Fruit fly (Drosophila melanogaster) whole organism, embryonic: ENCODE data around the gene Glys.

Source experiments
- CG10431 ChIP-seq: fragments of 200-800 bp; sonication (Bioruptor generic); optimal IDR thresholded peaks from 3 replicates; lab custom pipeline; 2018; ENCODE audit warnings: missing biosample characterization, mild to moderate bottlenecking, missing genetic modification characterization
- CG12104 ChIP-seq: fragments of 200-800 bp; sonication (Bioruptor generic); optimal IDR thresholded peaks from 3 replicates; lab custom pipeline; 2016; ENCODE audit warnings: missing biosample characterization, missing genetic modification characterization
- CG12659 ChIP-seq: fragments of 200-800 bp; sonication (Bioruptor generic); optimal IDR thresholded peaks from 3 replicates; lab custom pipeline; 2017; ENCODE audit warnings: mild to moderate bottlenecking, missing biosample characterization, missing genetic modification reagents, missing genetic modification characterization
- CG13123 ChIP-seq: fragments of 200-800 bp; sonication (Bioruptor generic); optimal IDR thresholded peaks from 2 replicates; lab custom pipeline; 2016; ENCODE audit warnings: missing biosample characterization, missing genetic modification characterization
- CG13287 ChIP-seq: fragments of 200-800 bp; sonication (Bioruptor generic); IDR thresholded peaks from 2 replicates; pipeline ENCODE4 v1.3.6; 2022; ENCODE audit warnings: missing biosample characterization, missing genetic modification characterization; ENCODE audit not compliant: partially characterized antibody
- CG14667 ChIP-seq: fragments of 200-800 bp; sonication (Bioruptor generic); IDR thresholded peaks from 2 replicates; pipeline ENCODE4 v1.3.6; 2022; ENCODE audit warnings: missing biosample characterization, missing genetic modification characterization
- CG17361 ChIP-seq: fragments of 200-800 bp; sonication (Bioruptor generic); IDR thresholded peaks from 3 replicates; pipeline ENCODE4 v1.3.6; 2022; ENCODE audit warnings: missing biosample characterization, missing genetic modification characterization
- CG17829 ChIP-seq: fragments of 200-800 bp; optimal IDR thresholded peaks from 2 replicates; lab custom pipeline; 2019; ENCODE audit warnings: missing biosample characterization, mild to moderate bottlenecking, missing genetic modification characterization, moderate library complexity
- CG1792 ChIP-seq: fragments of 200-800 bp; sonication (Bioruptor generic); optimal IDR thresholded peaks from 2 replicates; lab custom pipeline; 2016; ENCODE audit warnings: missing biosample characterization, missing genetic modification characterization
- CG18262 ChIP-seq: fragments of 200-800 bp; optimal IDR thresholded peaks from 3 replicates; lab custom pipeline; 2019; ENCODE audit warnings: missing biosample characterization, mild to moderate bottlenecking, missing genetic modification characterization, moderate library complexity
- CG32772 ChIP-seq: fragments of 200-800 bp; sonication (Bioruptor generic); IDR thresholded peaks from 2 replicates; pipeline ENCODE4 v1.3.6; 2022; ENCODE audit warnings: missing biosample characterization, missing genetic modification characterization
- CG34422 ChIP-seq: fragments of 200-800 bp; sonication (Bioruptor generic); IDR thresholded peaks from 3 replicates; pipeline ENCODE4 v1.3.6; 2022; ENCODE audit warnings: missing biosample characterization, missing genetic modification characterization
- CG3847 ChIP-seq: fragments of 200-800 bp; sonication (Bioruptor generic); IDR thresholded peaks from 2 replicates; pipeline ENCODE4 v1.3.6; 2022; ENCODE audit warnings: missing biosample characterization, missing genetic modification characterization
- CG3995 ChIP-seq: fragments of 200-800 bp; sonication (Bioruptor generic); optimal IDR thresholded peaks from 3 replicates; lab custom pipeline; 2016; ENCODE audit warnings: missing biosample characterization, missing genetic modification characterization
- CG6683 ChIP-seq: fragments of 200-800 bp; sonication (Bioruptor generic); optimal IDR thresholded peaks from 2 replicates; lab custom pipeline; 2017; ENCODE audit warnings: missing biosample characterization, mild to moderate bottlenecking, missing genetic modification characterization, missing genetic modification reagents
- CG6689 ChIP-seq: fragments of 200-800 bp; sonication (Bioruptor generic); IDR thresholded peaks from 2 replicates; pipeline ENCODE4 v1.3.6; 2022; ENCODE audit warnings: missing biosample characterization, missing genetic modification characterization
- CG7357 ChIP-seq: fragments of 200-800 bp; sonication (Bioruptor generic); IDR thresholded peaks from 3 replicates; pipeline ENCODE4 v1.3.6; 2022; ENCODE audit warnings: missing biosample characterization, missing genetic modification characterization
- CG8359 ChIP-seq: fragments of 200-800 bp; sonication (Bioruptor generic); optimal IDR thresholded peaks from 2 replicates; lab custom pipeline; 2017; ENCODE audit warnings: missing biosample characterization, mild to moderate bottlenecking, missing genetic modification characterization, borderline replicate concordance
- CG9215 ChIP-seq: fragments of 200-800 bp; sonication (Bioruptor generic); IDR thresholded peaks from 2 replicates; pipeline ENCODE4 v1.3.6; 2022; ENCODE audit warnings: missing biosample characterization, missing genetic modification characterization
- CTCF ChIP-seq: fragments of 200-800 bp; sonication (Bioruptor generic); optimal IDR thresholded peaks from 2 replicates; lab custom pipeline; 2017; ENCODE audit warnings: missing biosample characterization, mild to moderate bottlenecking, missing genetic modification characterization, moderate library complexity
- Gsc ChIP-seq: fragments of 200-800 bp; sonication (Bioruptor generic); IDR thresholded peaks from 2 replicates; pipeline ENCODE4 v1.3.6; 2022; ENCODE audit warnings: missing biosample characterization, missing genetic modification characterization
- HLH3B ChIP-seq: fragments of 200-800 bp; sonication (Bioruptor generic); IDR thresholded peaks from 2 replicates; pipeline ENCODE4 v1.3.6; 2022; ENCODE audit warnings: missing biosample characterization, missing genetic modification characterization
- Hey ChIP-seq: fragments of 200-800 bp; sonication (Bioruptor generic); optimal IDR thresholded peaks from 3 replicates; lab custom pipeline; 2018; ENCODE audit warnings: missing biosample characterization, mild to moderate bottlenecking, missing genetic modification characterization
- Rfx ChIP-seq: fragments of 200-800 bp; sonication (Bioruptor generic); IDR thresholded peaks from 2 replicates; pipeline ENCODE4 v1.3.6; 2022; ENCODE audit warnings: missing biosample characterization, missing genetic modification characterization
- Spps ChIP-seq: fragments of 200-800 bp; sonication (Bioruptor generic); optimal IDR thresholded peaks from 2 replicates; lab custom pipeline; 2018; ENCODE audit warnings: missing biosample characterization, mild to moderate bottlenecking, missing genetic modification characterization
- Sry-δ ChIP-seq: fragments of 200-800 bp; sonication (Bioruptor generic); optimal IDR thresholded peaks from 2 replicates; lab custom pipeline; 2016; ENCODE audit warnings: missing biosample characterization, missing genetic modification characterization
- ac ChIP-seq: fragments of 200-800 bp; sonication (Bioruptor generic); optimal IDR thresholded peaks from 3 replicates; lab custom pipeline; 2017; ENCODE audit warnings: missing biosample characterization, mild to moderate bottlenecking, missing genetic modification characterization
- al ChIP-seq: fragments of 200-800 bp; sonication (Bioruptor generic); IDR thresholded peaks from 2 replicates; pipeline ENCODE4 v1.3.6; 2022; ENCODE audit warnings: missing biosample characterization, missing genetic modification characterization
- ap ChIP-seq: fragments of 200-800 bp; sonication (Bioruptor generic); IDR thresholded peaks from 2 replicates; pipeline ENCODE4 v1.3.6; 2022; ENCODE audit warnings: missing biosample characterization, missing genetic modification characterization
- ash1 ChIP-seq: fragments of 200-800 bp; sonication (Bioruptor generic); optimal IDR thresholded peaks from 2 replicates; lab custom pipeline; 2018; ENCODE audit warnings: missing biosample characterization, mild to moderate bottlenecking, missing genetic modification characterization
- crc ChIP-seq: fragments of 200-800 bp; sonication (Bioruptor generic); optimal IDR thresholded peaks from 2 replicates; lab custom pipeline; 2016; ENCODE audit warnings: missing biosample characterization, missing genetic modification characterization
- dysf ChIP-seq: fragments of 200-800 bp; sonication (Bioruptor generic); IDR thresholded peaks from 3 replicates; pipeline ENCODE4 v1.3.6; 2022; ENCODE audit warnings: missing biosample characterization, missing genetic modification characterization
- ems ChIP-seq: fragments of 200-800 bp; sonication (Bioruptor generic); optimal IDR thresholded peaks from 3 replicates; lab custom pipeline; 2016; ENCODE audit warnings: missing biosample characterization, missing genetic modification characterization
- esg ChIP-seq: fragments of 200-800 bp; sonication (Bioruptor generic); conservative IDR thresholded peaks from 2 replicates; pipeline ENCODE4 v1.3.6; 2022; ENCODE audit warnings: missing biosample characterization, missing genetic modification characterization
- ham ChIP-seq: fragments of 200-800 bp; sonication (Bioruptor generic); IDR thresholded peaks from 2 replicates; pipeline ENCODE4 v1.3.6; 2022; ENCODE audit warnings: missing biosample characterization, missing genetic modification characterization
- hb ChIP-seq: fragments of 200-800 bp; sonication (Bioruptor generic); IDR thresholded peaks from 3 replicates; pipeline ENCODE4 v1.3.6; 2022; ENCODE audit warnings: missing biosample characterization, missing genetic modification characterization; ENCODE audit not compliant: partially characterized antibody
- her ChIP-seq: fragments of 200-800 bp; sonication (Bioruptor generic); optimal IDR thresholded peaks from 2 replicates; lab custom pipeline; 2016; ENCODE audit warnings: missing biosample characterization, missing genetic modification characterization
- lmd ChIP-seq: fragments of 200-800 bp; sonication (Bioruptor generic); IDR thresholded peaks from 2 replicates; pipeline ENCODE4 v1.3.6; 2022; ENCODE audit warnings: missing biosample characterization, missing genetic modification characterization
- nerfin-1 ChIP-seq: fragments of 200-800 bp; sonication (Bioruptor generic); optimal IDR thresholded peaks from 3 replicates; lab custom pipeline; 2019; ENCODE audit warnings: missing biosample characterization, mild to moderate bottlenecking, missing genetic modification characterization, moderate library complexity
- oc ChIP-seq: fragments of 200-800 bp; sonication (Bioruptor generic); optimal IDR thresholded peaks from 2 replicates; lab custom pipeline; 2018; ENCODE audit warnings: missing biosample characterization, mild to moderate bottlenecking, missing genetic modification characterization, moderate library complexity
- peb ChIP-seq: fragments of 200-800 bp; sonication (Bioruptor generic); IDR thresholded peaks from 2 replicates; pipeline ENCODE4 v1.3.6; 2022; ENCODE audit warnings: missing biosample characterization, missing genetic modification characterization
- prd ChIP-seq, 3 experiments: fragments of >200 bp in 2 of 3; fragments of 200-800 bp in 1 of 3; sonication (Bioruptor generic) in 1 of 3; optimal IDR thresholded peaks in 2 of 3; IDR thresholded peaks in 1 of 3; 2 replicates in 2 of 3; 3 replicates in 1 of 3; pipeline versions ENCODE4 v1.3.6 to Lab custom; 2017 to 2022; ENCODE audit warnings: missing biosample characterization in 1 of 3, missing genetic modification characterization in 1 of 3
- sc ChIP-seq, 3 experiments: fragments of >200 bp in 2 of 3; fragments of 200-800 bp in 1 of 3; sonication (Bioruptor generic) in 1 of 3; optimal IDR thresholded peaks; 2 replicates in 2 of 3; 3 replicates in 1 of 3; lab custom pipeline; 2017; ENCODE audit warnings: mild to moderate bottlenecking in 1 of 3, missing biosample characterization in 1 of 3, missing genetic modification characterization in 1 of 3, missing genetic modification reagents in 1 of 3
- sens-2 ChIP-seq: fragments of 200-800 bp; sonication (Bioruptor generic); IDR thresholded peaks from 2 replicates; pipeline ENCODE4 v1.3.6; 2022; ENCODE audit warnings: missing biosample characterization, missing genetic modification characterization
- slp2 ChIP-seq: fragments of 200-800 bp; sonication (Bioruptor generic); optimal IDR thresholded peaks from 2 replicates; lab custom pipeline; 2016; ENCODE audit warnings: missing biosample characterization, missing genetic modification characterization
- sr ChIP-seq: fragments of 200-800 bp; sonication (Bioruptor generic); IDR thresholded peaks from 3 replicates; pipeline ENCODE4 v1.3.6; 2022; ENCODE audit warnings: missing biosample characterization, missing genetic modification characterization
- trem ChIP-seq: fragments of 200-800 bp; optimal IDR thresholded peaks from 3 replicates; lab custom pipeline; 2019; ENCODE audit warnings: missing biosample characterization, mild to moderate bottlenecking, missing genetic modification characterization, moderate library complexity
- vfl ChIP-seq: fragments of 200-800 bp; sonication (Bioruptor generic); optimal IDR thresholded peaks from 2 replicates; lab custom pipeline; 2016; ENCODE audit warnings: missing biosample characterization, missing genetic modification characterization

Gene Glys

dm6 chr3R:15196134-15197034 lies 49.1 kb upstream of the Glys start, which contains the start of the genes Kpc1 and CG42542 (continued):
- TF ChIP-seq CG14667 (GFP tag; lab: Robert Waterston, UW) (0 out of 2 replicates have a peak, but pooled peaks have one; percentile 30), al (GFP tag; lab: Robert Waterston, UW) (peak; percentile 27; the same call in 1 of the 2 replicates), CG1792 (peak; percentile 43), Hey (tag; lab: Kevin White, UChicago) (no peak), CG32772 (GFP tag; lab: Robert Waterston, UW) (peak; percentile 63), slp2 (GFP tag; lab: Kevin White, UChicago) (peak; percentile 67), ap (no peak), ash1 (GFP tag; lab: Kevin White, UChicago) (peak; percentile 54), CG7357 (peak; percentile 8; the same call in 1 of the 3 replicates), dysf (GFP tag; lab: Robert Waterston, UW) (peak; percentile 44; the same call in 1 of the 3 replicates), CG10431 (no peak), nerfin-1 (tag; lab: Kevin White, UChicago) (peak; percentile 40), hb (GFP tag; lab: Robert Waterston, UW) (peak; percentile 82; the same call in 2 of the 3 replicates), CG8359 (GFP tag; lab: Kevin White, UChicago) (no peak), CG18262 (no peak), Gsc (GFP tag; lab: Robert Waterston, UW) (no peak), sc (optimal IDR thresholded peaks at IDR 0.05; lab: Kevin White, UChicago) (no peak), sc (GFP tag; optimal IDR thresholded peaks at IDR 0.05; lab: Kevin White, UChicago) (peak; percentile 53), her (GFP tag; lab: Kevin White, UChicago) (peak; percentile 76), CG3847 (GFP tag; lab: Robert Waterston, UW) (peak; percentile 79), CG13123 (GFP tag; lab: Kevin White, UChicago) (peak; percentile 17), ems (GFP tag; lab: Kevin White, UChicago) (peak; percentile 80), Spps (tag; lab: Kevin White, UChicago) (no peak), peb (GFP tag; lab: Robert Waterston, UW) (no peak), Sry-δ (GFP tag; lab: Kevin White, UChicago) (peak; percentile 98), CG17829 (tag; lab: Kevin White, UChicago) (peak; percentile 83), CG12659 (GFP tag; lab: Kevin White, UChicago) (peak; percentile 80), lmd (0 out of 2 replicates have a peak, but pooled peaks have one; percentile 35), CG6689 (peak; percentile 59), CG6683 (GFP tag; lab: Kevin White, UChicago) (peak; percentile 40), CTCF (GFP tag; lab: Kevin White, UChicago) (peak; percentile 22), CG34422 (GFP tag; lab: Robert Waterston, UW) (peak; percentile 72), sr (GFP tag; lab: Robert Waterston, UW) (peak; percentile 48; the same call in 1 of the 3 replicates), HLH3B (GFP tag; lab: Robert Waterston, UW) (peak; percentile 47; the same call in 1 of the 2 replicates), esg (GFP tag; lab: Robert Waterston, UW) (peak; percentile 28; the same call in 1 of the 2 replicates), prd (optimal IDR thresholded peaks at IDR 0.05; lab: Kevin White, UChicago) (no peak), prd (GFP tag; IDR thresholded peaks at IDR 0.05; lab: Robert Waterston, UW) (peak; percentile 75), CG12104 (GFP tag; lab: Kevin White, UChicago) (peak; percentile 58), ham (no peak), sens-2 (GFP tag; lab: Robert Waterston, UW) (no peak; the same call in 1 of the 2 replicates), vfl (GFP tag; lab: Kevin White, UChicago) (peak; percentile 63), trem (tag; lab: Kevin White, UChicago) (peak; percentile 51), CG17361 (no peak; the same call in 1 of the 3 replicates), oc (tag; lab: Kevin White, UChicago) (no peak), CG3995 (GFP tag; lab: Kevin White, UChicago) (peak; percentile 64), CG9215 (GFP tag; lab: Robert Waterston, UW) (peak; percentile 65), Rfx (GFP tag; lab: Robert Waterston, UW) (peak; percentile 86), CG13287 (GFP tag; lab: Robert Waterston, UW) (peak; percentile 93), ac (GFP tag; lab: Kevin White, UChicago) (no peak), crc (peak; percentile 8)
